Fruit fly (Drosophila melanogaster): ENCODE measurements around the gene Remo.

dm6 chrX:13302615-13303526, 15.0 kb downstream of the Remo start:
- peak; percentile 52 for TF ChIP-seq CG11617 (GFP tag; optimal IDR thresholded peaks at IDR 0.05)
- no peak for TF ChIP-seq Hr96 (GFP tag; optimal IDR thresholded peaks at IDR 0.05)
- TF ChIP-seq CG33017 (tag; optimal IDR thresholded peaks at IDR 0.05), result no peak
- no peak for TF ChIP-seq Mnt (GFP tag; optimal IDR thresholded peaks at IDR 0.05)
- peak; percentile 68 for TF ChIP-seq cic (GFP tag; optimal IDR thresholded peaks at IDR 0.05)
- no peak for TF ChIP-seq CG5204 (GFP tag; optimal IDR thresholded peaks at IDR 0.05)
- TF ChIP-seq bab1 (GFP tag; optimal IDR thresholded peaks at IDR 0.05), result no peak
- no peak for TF ChIP-seq Crg-1 (GFP tag; optimal IDR thresholded peaks at IDR 0.05)

Measured in whole organism, adult.